Worm (Caenorhabditis elegans) whole organism, L4 larva: ENCODE data around the gene pdi-2.

ENCODE experiments used
- D1046.2 ChIP-seq: fragments of 200-800 bp; sonication (Bioruptor generic); IDR thresholded peaks from 2 replicates; pipeline ENCODE4 v1.3.6; 2022; ENCODE audit warnings: missing genetic modification characterization, missing compliant biosample characterization
- F10B5.3 ChIP-seq: sonication (generic microtip); optimal IDR thresholded peaks from 2 replicates; lab custom pipeline; 2016; ENCODE audit warnings: mild to moderate bottlenecking, missing genetic modification characterization, missing compliant biosample characterization
- F37D6.2 ChIP-seq: sonication (generic microtip); optimal IDR thresholded peaks from 2 replicates; lab custom pipeline; 2016; ENCODE audit warnings: mild to moderate bottlenecking, missing genetic modification characterization, missing compliant biosample characterization
- F44E2.7 ChIP-seq: fragments of 200-800 bp; sonication (Bioruptor generic); IDR thresholded peaks from 2 replicates; pipeline ENCODE4 v2.1.2; 2022; ENCODE audit warnings: missing genetic modification characterization, missing compliant biosample characterization
- F49E8.2 ChIP-seq: sonication (generic microtip); optimal IDR thresholded peaks from 2 replicates; lab custom pipeline; 2016; ENCODE audit warnings: missing compliant biosample characterization, mild to moderate bottlenecking, missing genetic modification characterization, borderline replicate concordance
- ZK337.2 ChIP-seq: fragments of 200-800 bp; sonication (Bioruptor generic); IDR thresholded peaks from 2 replicates; pipeline ENCODE4 v1.3.6; 2022; ENCODE audit warnings: missing genetic modification reagents, missing genetic modification characterization, missing compliant biosample characterization
- aha-1 ChIP-seq: fragments of 150-350 bp; peaks from one replicate; lab custom pipeline; 2014; ENCODE audit warnings: missing biosample characterization, missing genetic modification characterization
- ceh-20 ChIP-seq: fragments of 200-800 bp; sonication (Bioruptor generic); IDR thresholded peaks from 2 replicates; pipeline ENCODE4 v1.3.6; 2022; ENCODE audit warnings: missing genetic modification reagents, missing genetic modification characterization, missing compliant biosample characterization
- ces-1 ChIP-seq: fragments of 150-350 bp; sonication (generic microtip); optimal IDR thresholded peaks from 4 replicates; lab custom pipeline; 2014; ENCODE audit warnings: missing biosample characterization, missing genetic modification reagents, missing genetic modification characterization
- daf-12 ChIP-seq: fragments of 150-350 bp; optimal IDR thresholded peaks from 2 replicates; lab custom pipeline; 2014; ENCODE audit warnings: missing biosample characterization, missing genetic modification reagents, missing genetic modification characterization
- daf-8 ChIP-seq: fragments of 200-800 bp; sonication (Bioruptor generic); IDR thresholded peaks from 2 replicates; pipeline ENCODE4 v1.3.6; 2022; ENCODE audit warnings: missing genetic modification characterization, missing compliant biosample characterization
- dmd-8 ChIP-seq: fragments of 200-800 bp; sonication (Bioruptor generic); IDR thresholded peaks from 2 replicates; pipeline ENCODE4 v1.3.6; 2022; ENCODE audit warnings: missing genetic modification characterization, missing compliant biosample characterization
- duxl-1 ChIP-seq: sonication (generic microtip); optimal IDR thresholded peaks from 2 replicates; lab custom pipeline; 2016; ENCODE audit warnings: mild to moderate bottlenecking, missing genetic modification characterization, moderate library complexity, missing compliant biosample characterization; ENCODE audit not compliant: poor library complexity
- egl-27 ChIP-seq: sonication (generic microtip); optimal IDR thresholded peaks from 3 replicates; lab custom pipeline; 2017; ENCODE audit warnings: missing biosample characterization, missing genetic modification reagents, missing genetic modification characterization
- egl-43 ChIP-seq: fragments of 200-800 bp; sonication (Bioruptor generic); IDR thresholded peaks from 2 replicates; pipeline ENCODE4 v1.3.6; 2022; ENCODE audit warnings: missing genetic modification reagents, missing genetic modification characterization, missing compliant biosample characterization
- gei-8 ChIP-seq: fragments of 200-800 bp; sonication (Bioruptor generic); optimal IDR thresholded peaks from 2 replicates; lab custom pipeline; 2018; ENCODE audit warnings: mild to moderate bottlenecking, missing genetic modification characterization, missing compliant biosample characterization
- hif-1 ChIP-seq, 2 experiments: sonication (generic microtip); optimal IDR thresholded peaks; 2 replicates each; lab custom pipeline; 2016 to 2017; ENCODE audit warnings: missing compliant biosample characterization in 2 of 2, missing genetic modification characterization in 2 of 2, missing genetic modification reagents in 2 of 2, missing genotype in 2 of 2, mild to moderate bottlenecking in 1 of 2
- hlh-30 ChIP-seq: sonication (generic microtip); optimal IDR thresholded peaks from 2 replicates; lab custom pipeline; 2017; ENCODE audit warnings: antibody characterized with exemption, mild to moderate bottlenecking, missing genetic modification characterization, missing compliant biosample characterization; ENCODE audit not compliant: insufficient read depth
- hmg-1.1 ChIP-seq: fragments of 200-800 bp; sonication (Bioruptor generic); IDR thresholded peaks from 2 replicates; pipeline ENCODE4 v1.3.6; 2022; ENCODE audit warnings: missing genetic modification reagents, missing genetic modification characterization, missing compliant biosample characterization
- lim-7 ChIP-seq: fragments of 200-800 bp; sonication (Bioruptor generic); IDR thresholded peaks from 2 replicates; pipeline ENCODE4 v1.3.6; 2022; ENCODE audit warnings: missing genetic modification characterization, missing compliant biosample characterization
- lin-1 ChIP-seq: fragments of 200-800 bp; sonication (Bioruptor generic); IDR thresholded peaks from 2 replicates; pipeline ENCODE4 v1.3.6; 2022; ENCODE audit warnings: missing genetic modification reagents, missing genetic modification characterization, missing compliant biosample characterization
- mdl-1 ChIP-seq, 2 experiments: fragments of 150-350 bp in 1 of 2; sonication (generic microtip) in 1 of 2; optimal IDR thresholded peaks; 2 replicates each; lab custom pipeline; 2014 to 2017; ENCODE audit warnings: missing biosample characterization in 2 of 2, missing genetic modification characterization in 2 of 2
- mdt-29 ChIP-seq: fragments of 200-800 bp; sonication (Bioruptor generic); IDR thresholded peaks from 2 replicates; pipeline ENCODE4 v1.3.6; 2022; ENCODE audit warnings: missing genetic modification reagents, missing genetic modification characterization, missing compliant biosample characterization
- mep-1 ChIP-seq: fragments of 150-350 bp; sonication (generic microtip); optimal IDR thresholded peaks from 3 replicates; lab custom pipeline; 2014; ENCODE audit warnings: missing biosample characterization, missing genetic modification characterization
- mes-2 ChIP-seq: sonication (generic microtip); optimal IDR thresholded peaks from 2 replicates; lab custom pipeline; 2016; ENCODE audit warnings: missing genotype, mild to moderate bottlenecking, missing genetic modification characterization, missing compliant biosample characterization; ENCODE audit not compliant: poor library complexity, severe bottlenecking
- mxl-3 ChIP-seq: fragments of 200-800 bp; sonication (Bioruptor generic); optimal IDR thresholded peaks from 2 replicates; lab custom pipeline; 2018; ENCODE audit warnings: mild to moderate bottlenecking, missing genetic modification characterization, missing compliant biosample characterization
- nhr-25 ChIP-seq: sonication (generic microtip); optimal IDR thresholded peaks from 2 replicates; lab custom pipeline; 2017; ENCODE audit warnings: missing genetic modification characterization, mild to moderate bottlenecking, missing compliant biosample characterization, antibody characterized with exemption, moderate library complexity, borderline replicate concordance; ENCODE audit not compliant: insufficient read depth
- nhr-28 ChIP-seq: fragments of 150-350 bp; optimal IDR thresholded peaks from 2 replicates; lab custom pipeline; 2014; ENCODE audit warnings: missing biosample characterization, missing genetic modification characterization
- nhr-41 ChIP-seq: fragments of 200-800 bp; sonication (Bioruptor generic); IDR thresholded peaks from 2 replicates; pipeline ENCODE4 v1.3.6; 2022; ENCODE audit warnings: missing genetic modification reagents, missing genetic modification characterization, missing compliant biosample characterization
- nhr-42 ChIP-seq: fragments of 200-800 bp; sonication (Bioruptor generic); IDR thresholded peaks from 2 replicates; pipeline ENCODE4 v1.3.6; 2022; ENCODE audit warnings: missing genetic modification characterization, missing compliant biosample characterization
- nhr-6 ChIP-seq: fragments of 150-350 bp; optimal IDR thresholded peaks from 2 replicates; lab custom pipeline; 2014; ENCODE audit warnings: missing biosample characterization, missing genetic modification characterization
- nhr-77 ChIP-seq: fragments of 150-350 bp; optimal IDR thresholded peaks from 2 replicates; lab custom pipeline; 2014; ENCODE audit warnings: missing biosample characterization, missing genetic modification characterization
- php-3 ChIP-seq: fragments of 200-800 bp; sonication (Bioruptor generic); IDR thresholded peaks from 2 replicates; pipeline ENCODE4 v1.3.6; 2022; ENCODE audit warnings: missing genetic modification reagents, missing genetic modification characterization, missing compliant biosample characterization
- pqm-1 ChIP-seq: sonication (generic microtip); optimal IDR thresholded peaks from 2 replicates; lab custom pipeline; 2017; ENCODE audit warnings: missing biosample characterization, missing genetic modification characterization
- rbr-2 ChIP-seq: sonication (generic microtip); optimal IDR thresholded peaks from 2 replicates; lab custom pipeline; 2016; ENCODE audit warnings: missing genotype, missing genetic modification characterization, missing compliant biosample characterization
- set-16 ChIP-seq: fragments of 200-800 bp; sonication (Bioruptor generic); IDR thresholded peaks from 2 replicates; pipeline ENCODE4 v1.3.6; 2022; ENCODE audit warnings: missing genetic modification reagents, missing genetic modification characterization, missing compliant biosample characterization
- snpc-1.2 ChIP-seq: fragments of 200-800 bp; sonication (Bioruptor generic); IDR thresholded peaks from 2 replicates; pipeline ENCODE4 v1.3.6; 2022; ENCODE audit warnings: missing genetic modification reagents, missing genetic modification characterization, missing compliant biosample characterization
- tra-1 ChIP-seq: fragments of 200-800 bp; sonication (Bioruptor generic); IDR thresholded peaks from 2 replicates; pipeline ENCODE4 v1.3.6; 2022; ENCODE audit warnings: missing genetic modification reagents, missing genetic modification characterization, missing compliant biosample characterization
- unc-62 ChIP-seq, 3 experiments: fragments of 150-350 bp in 1 of 3; sonication (generic microtip); optimal IDR thresholded peaks in 2 of 3; peaks in 1 of 3; 1 replicate in 1 of 3; 2 replicates in 2 of 3; lab custom pipeline; 2014 to 2017; ENCODE audit warnings: missing biosample characterization in 3 of 3, missing genetic modification characterization in 3 of 3, missing genetic modification reagents in 3 of 3, missing genotype in 1 of 3
- zip-2 ChIP-seq: fragments of 150-350 bp; optimal IDR thresholded peaks from 2 replicates; lab custom pipeline; 2014; ENCODE audit warnings: missing biosample characterization, missing genetic modification characterization

The pdi-2 gene

ce11 chrX:4498078-4498477 is 25.9 kb upstream of the pdi-2 start (continued):
- TF ChIP-seq egl-43 (no peak), ceh-20 (GFP tag; lab: Robert Waterston, UW) (no peak), F10B5.3 (no peak), mdl-1 (tag; optimal IDR thresholded peaks at IDR 0.05; lab: Kevin White, UChicago) (peak in 1 of 2 experiments; percentile 59), mes-2 (tag; lab: Kevin White, UChicago) (peak; percentile 23), nhr-41 (GFP tag; lab: Robert Waterston, UW) (no peak), egl-27 (tag; lab: Kevin White, UChicago) (no peak), tra-1 (GFP tag; lab: Robert Waterston, UW) (0 out of 2 replicates have a peak, but pooled peaks have one; percentile 21), ZK337.2 (GFP tag; lab: Robert Waterston, UW) (no peak), ces-1 (GFP tag; lab: Kevin White, UChicago) (no peak), pqm-1 (tag; lab: Kevin White, UChicago) (peak; percentile 82), lin-1 (GFP tag; lab: Robert Waterston, UW) (0 out of 2 replicates have a peak, but pooled peaks have one; percentile 21), php-3 (GFP tag; lab: Robert Waterston, UW) (0 out of 2 replicates have a peak, but pooled peaks have one; percentile 37), nhr-6 (no peak), snpc-1.2 (GFP tag; lab: Robert Waterston, UW) (no peak), daf-8 (no peak), mep-1 (tag; lab: Kevin White, UChicago) (peak; percentile 45), dmd-8 (GFP tag; lab: Robert Waterston, UW) (no peak), nhr-25 (tag; lab: Kevin White, UChicago) (no peak), duxl-1 (tag; lab: Kevin White, UChicago) (no peak), daf-12 (tag; lab: Kevin White, UChicago) (no peak), aha-1 (tag; lab: Kevin White, UChicago) (no peak), gei-8 (GFP tag; lab: Kevin White, UChicago) (no peak), F44E2.7 (GFP tag; lab: Robert Waterston, UW) (no peak), D1046.2 (GFP tag; lab: Robert Waterston, UW) (no peak), lim-7 (GFP tag; lab: Robert Waterston, UW) (no peak), hlh-30 (peak; percentile 69), hif-1 (tag; optimal IDR thresholded peaks at IDR 0.05; lab: Kevin White, UChicago) (no peak), unc-62 (GFP tag; optimal IDR thresholded peaks at IDR 0.05 in 1 of 2; lab: Kevin White, UChicago) (no peak), unc-62 (tag; optimal IDR thresholded peaks at IDR 0.05; lab: Kevin White, UChicago) (no peak), nhr-77 (tag; lab: Kevin White, UChicago) (peak; percentile 70), nhr-42 (no peak), rbr-2 (tag; lab: Kevin White, UChicago) (no peak), set-16 (no peak), F49E8.2 (tag; lab: Kevin White, UChicago) (no peak), nhr-28 (tag; lab: Kevin White, UChicago) (peak; percentile 81), mdt-29 (no peak), F37D6.2 (tag; lab: Kevin White, UChicago) (no peak)
- TF ChIP-seq, all 104 proteins: peak for 14

- TF ChIP-seq mxl-3 (GFP tag; lab: Kevin White, UChicago) (peak; percentile 7), aha-1 (tag; lab: Kevin White, UChicago) (peak; percentile 63), hmg-1.1 (GFP tag; lab: Robert Waterston, UW) (no peak), unc-62 (GFP tag; optimal IDR thresholded peaks at IDR 0.05 in 1 of 2; lab: Kevin White, UChicago) (peak in 1 of 2 experiments; percentile 67), unc-62 (tag; optimal IDR thresholded peaks at IDR 0.05; lab: Kevin White, UChicago) (no peak), lin-1 (GFP tag; lab: Robert Waterston, UW) (no peak), zip-2 (tag; lab: Kevin White, UChicago) (no peak)
Observed at ce11 chrX:4498478-4498877, 25.5 kb upstream of the pdi-2 start.
